Worm (Caenorhabditis elegans) whole organism, L4 larva: ENCODE measurements around the gene R09H10.5.

ENCODE experiments used
- D1046.2 ChIP-seq: fragments of 200-800 bp; sonication (Bioruptor generic); IDR thresholded peaks from 2 replicates; pipeline ENCODE4 v1.3.6; 2022; ENCODE audit warnings: missing genetic modification characterization, missing compliant biosample characterization
- F37D6.2 ChIP-seq: sonication (generic microtip); optimal IDR thresholded peaks from 2 replicates; lab custom pipeline; 2016; ENCODE audit warnings: mild to moderate bottlenecking, missing genetic modification characterization, missing compliant biosample characterization
- F44E2.7 ChIP-seq: fragments of 200-800 bp; sonication (Bioruptor generic); IDR thresholded peaks from 2 replicates; pipeline ENCODE4 v2.1.2; 2022; ENCODE audit warnings: missing genetic modification characterization, missing compliant biosample characterization
- ceh-28 ChIP-seq: fragments of 150-350 bp; optimal IDR thresholded peaks from 2 replicates; lab custom pipeline; 2014; ENCODE audit warnings: missing biosample characterization, missing genetic modification reagents, missing genetic modification characterization
- ceh-32 ChIP-seq: sonication (generic microtip); optimal IDR thresholded peaks from 2 replicates; lab custom pipeline; 2016; ENCODE audit warnings: mild to moderate bottlenecking, missing genetic modification characterization, missing compliant biosample characterization; ENCODE audit not compliant: poor library complexity
- ceh-44 ChIP-seq: fragments of 200-800 bp; sonication (Bioruptor generic); IDR thresholded peaks from 2 replicates; pipeline ENCODE4 v1.3.6; 2022; ENCODE audit warnings: missing genetic modification reagents, missing genetic modification characterization, missing compliant biosample characterization
- ces-1 ChIP-seq: fragments of 150-350 bp; sonication (generic microtip); optimal IDR thresholded peaks from 4 replicates; lab custom pipeline; 2014; ENCODE audit warnings: missing biosample characterization, missing genetic modification reagents, missing genetic modification characterization
- cey-2 ChIP-seq: sonication (generic microtip); optimal IDR thresholded peaks from 3 replicates; lab custom pipeline; 2017; ENCODE audit warnings: missing genetic modification characterization, mild to moderate bottlenecking, missing compliant biosample characterization, antibody characterized with exemption, borderline replicate concordance; ENCODE audit not compliant: insufficient read depth
- daf-12 ChIP-seq: fragments of 150-350 bp; optimal IDR thresholded peaks from 2 replicates; lab custom pipeline; 2014; ENCODE audit warnings: missing biosample characterization, missing genetic modification reagents, missing genetic modification characterization
- daf-16 ChIP-seq, 3 experiments: sonication (generic microtip); optimal IDR thresholded peaks; 2 replicates each; lab custom pipeline; 2016 to 2017; ENCODE audit warnings: missing genetic modification characterization in 3 of 3, missing genetic modification reagents in 3 of 3, mild to moderate bottlenecking in 2 of 3, missing compliant biosample characterization in 2 of 3, missing biosample characterization in 1 of 3, moderate library complexity in 1 of 3
- daf-19 ChIP-seq: fragments of 200-800 bp; sonication (Bioruptor generic); conservative IDR thresholded peaks from 2 replicates; pipeline ENCODE4 v1.3.6; 2022; ENCODE audit warnings: missing genetic modification characterization, missing compliant biosample characterization
- dmd-6 ChIP-seq: fragments of 200-800 bp; sonication (Bioruptor generic); IDR thresholded peaks from 2 replicates; pipeline ENCODE4 v1.3.6; 2022; ENCODE audit warnings: missing genetic modification reagents, missing genetic modification characterization, missing compliant biosample characterization
- dve-1 ChIP-seq: sonication (generic microtip); optimal IDR thresholded peaks from 2 replicates; lab custom pipeline; 2017; ENCODE audit warnings: antibody characterized with exemption, mild to moderate bottlenecking, missing genetic modification characterization, missing compliant biosample characterization; ENCODE audit not compliant: insufficient read depth
- fkh-10 ChIP-seq: fragments of 150-350 bp; optimal IDR thresholded peaks from 2 replicates; lab custom pipeline; 2014; ENCODE audit warnings: missing biosample characterization, missing genetic modification reagents, missing genetic modification characterization
- gei-8 ChIP-seq: fragments of 200-800 bp; sonication (Bioruptor generic); optimal IDR thresholded peaks from 2 replicates; lab custom pipeline; 2018; ENCODE audit warnings: mild to moderate bottlenecking, missing genetic modification characterization, missing compliant biosample characterization
- hlh-11 ChIP-seq: fragments of 200-800 bp; sonication (Bioruptor generic); optimal IDR thresholded peaks from 2 replicates; lab custom pipeline; 2018; ENCODE audit warnings: mild to moderate bottlenecking, missing genetic modification characterization, missing compliant biosample characterization
- jun-1 ChIP-seq: fragments of 150-350 bp; optimal IDR thresholded peaks from 2 replicates; lab custom pipeline; 2014; ENCODE audit warnings: missing biosample characterization, missing genetic modification reagents, missing genetic modification characterization
- lin-13 ChIP-seq: fragments of 150-350 bp; optimal IDR thresholded peaks from 2 replicates; lab custom pipeline; 2014; ENCODE audit warnings: missing biosample characterization, missing genetic modification reagents, missing genetic modification characterization
- lin-15B ChIP-seq: fragments of 150-350 bp; sonication (generic microtip); optimal IDR thresholded peaks from 3 replicates; lab custom pipeline; 2014; ENCODE audit warnings: missing biosample characterization, missing genetic modification characterization
- lir-3 ChIP-seq: sonication (generic microtip); optimal IDR thresholded peaks from 2 replicates; lab custom pipeline; 2016; ENCODE audit warnings: mild to moderate bottlenecking, missing genetic modification characterization, missing compliant biosample characterization
- mep-1 ChIP-seq: fragments of 150-350 bp; sonication (generic microtip); optimal IDR thresholded peaks from 3 replicates; lab custom pipeline; 2014; ENCODE audit warnings: missing biosample characterization, missing genetic modification characterization
- mxl-3 ChIP-seq: fragments of 200-800 bp; sonication (Bioruptor generic); optimal IDR thresholded peaks from 2 replicates; lab custom pipeline; 2018; ENCODE audit warnings: mild to moderate bottlenecking, missing genetic modification characterization, missing compliant biosample characterization
- nhr-111 ChIP-seq: fragments of 200-800 bp; sonication (Bioruptor generic); optimal IDR thresholded peaks from 2 replicates; lab custom pipeline; 2018; ENCODE audit warnings: mild to moderate bottlenecking, missing genetic modification characterization, missing compliant biosample characterization
- nhr-6 ChIP-seq: fragments of 150-350 bp; optimal IDR thresholded peaks from 2 replicates; lab custom pipeline; 2014; ENCODE audit warnings: missing biosample characterization, missing genetic modification characterization
- pha-4 ChIP-seq, 2 experiments: fragments of 150-350 bp in 1 of 2; fragments of 200-800 bp in 1 of 2; sonication (Bioruptor generic) in 1 of 2; IDR thresholded peaks in 1 of 2; optimal IDR thresholded peaks in 1 of 2; 2 replicates each; pipeline versions ENCODE4 v1.3.6 to Lab custom; 2014 to 2022; ENCODE audit warnings: missing genetic modification characterization in 2 of 2, missing genetic modification reagents in 2 of 2, missing biosample characterization in 1 of 2, missing compliant biosample characterization in 1 of 2
- saeg-2 ChIP-seq: fragments of 200-800 bp; sonication (Bioruptor generic); IDR thresholded peaks from 2 replicates; pipeline ENCODE4 v1.3.6; 2022; ENCODE audit warnings: missing genetic modification reagents, missing genetic modification characterization, missing compliant biosample characterization
- set-16 ChIP-seq: fragments of 200-800 bp; sonication (Bioruptor generic); IDR thresholded peaks from 2 replicates; pipeline ENCODE4 v1.3.6; 2022; ENCODE audit warnings: missing genetic modification reagents, missing genetic modification characterization, missing compliant biosample characterization
- snpc-4 ChIP-seq: fragments of 150-350 bp; optimal IDR thresholded peaks from 2 replicates; lab custom pipeline; 2014; ENCODE audit warnings: missing biosample characterization, missing genetic modification characterization
- spr-3 ChIP-seq: fragments of 200-800 bp; sonication (Bioruptor generic); optimal IDR thresholded peaks from 2 replicates; lab custom pipeline; 2018; ENCODE audit warnings: mild to moderate bottlenecking, missing genetic modification characterization, missing compliant biosample characterization
- tra-1 ChIP-seq: fragments of 200-800 bp; sonication (Bioruptor generic); IDR thresholded peaks from 2 replicates; pipeline ENCODE4 v1.3.6; 2022; ENCODE audit warnings: missing genetic modification reagents, missing genetic modification characterization, missing compliant biosample characterization
- unc-62 ChIP-seq, 3 experiments: fragments of 150-350 bp in 1 of 3; sonication (generic microtip); optimal IDR thresholded peaks in 2 of 3; peaks in 1 of 3; 1 replicate in 1 of 3; 2 replicates in 2 of 3; lab custom pipeline; 2014 to 2017; ENCODE audit warnings: missing biosample characterization in 3 of 3, missing genetic modification characterization in 3 of 3, missing genetic modification reagents in 3 of 3, missing genotype in 1 of 3
- ztf-11 ChIP-seq: fragments of 150-350 bp; optimal IDR thresholded peaks from 2 replicates; lab custom pipeline; 2014; ENCODE audit warnings: missing biosample characterization, missing genetic modification characterization

The R09H10.5 gene

ce11 chrIV:10593570-10593969 lies 35.1 kb downstream of the R09H10.5 start, which contains the start of gene C43F9.7:
TSS of gene C43F9.7 (minus strand) at chrIV:10593670.
- TF ChIP-seq ces-1 (GFP tag; lab: Kevin White, UChicago) (no peak), daf-16 (GFP tag; optimal IDR thresholded peaks at IDR 0.05; lab: Kevin White, UChicago) (no peak), daf-16 (tag; optimal IDR thresholded peaks at IDR 0.05; lab: Kevin White, UChicago) (no peak), fkh-10 (GFP tag; lab: Kevin White, UChicago) (no peak), spr-3 (GFP tag; lab: Kevin White, UChicago) (no peak), jun-1 (tag; lab: Kevin White, UChicago) (no peak), snpc-4 (tag; lab: Kevin White, UChicago) (no peak), cey-2 (tag; lab: Kevin White, UChicago) (no peak), lin-15B (tag; lab: Kevin White, UChicago) (no peak), ceh-44 (GFP tag; lab: Robert Waterston, UW) (no peak), D1046.2 (GFP tag; lab: Robert Waterston, UW) (no peak), hlh-11 (tag; lab: Kevin White, UChicago) (no peak), pha-4 (GFP tag; IDR thresholded peaks at IDR 0.05; lab: Robert Waterston, UW) (no peak), pha-4 (tag; optimal IDR thresholded peaks at IDR 0.05; lab: Kevin White, UChicago) (no peak), set-16 (GFP tag; lab: Robert Waterston, UW) (no peak), gei-8 (GFP tag; lab: Kevin White, UChicago) (no peak), daf-12 (tag; lab: Kevin White, UChicago) (no peak)

ce11 chrIV:10590649-10591048 lies 38.0 kb downstream of the R09H10.5 start, which contains the start of the genes C43F9.5 and nkb-2:
TSS of gene C43F9.5 (minus strand) at chrIV:10590749.
TSS of gene nkb-2 (plus strand) at chrIV:10590925.
- TF ChIP-seq daf-19 (no peak), lir-3 (tag; lab: Kevin White, UChicago) (no peak), unc-62 (GFP tag; optimal IDR thresholded peaks at IDR 0.05 in 1 of 2; lab: Kevin White, UChicago) (no peak), unc-62 (tag; optimal IDR thresholded peaks at IDR 0.05; lab: Kevin White, UChicago) (no peak), F44E2.7 (no peak), ceh-28 (tag; lab: Kevin White, UChicago) (no peak), mxl-3 (GFP tag; lab: Kevin White, UChicago) (no peak), nhr-111 (GFP tag; lab: Kevin White, UChicago) (no peak), F37D6.2 (tag; lab: Kevin White, UChicago) (no peak), ceh-32 (no peak), lin-13 (GFP tag; lab: Kevin White, UChicago) (no peak), pha-4 (GFP tag; IDR thresholded peaks at IDR 0.05; lab: Robert Waterston, UW) (no peak), pha-4 (tag; optimal IDR thresholded peaks at IDR 0.05; lab: Kevin White, UChicago) (no peak), ztf-11 (tag; lab: Kevin White, UChicago) (no peak), nhr-6 (tag; lab: Kevin White, UChicago) (no peak)
- TF ChIP-seq, all 104 proteins: peak for 0

ce11 chrIV:10589072-10589471 lies 39.6 kb downstream of the R09H10.5 start, which contains the start of gene C43F9.4:
TSS of gene C43F9.4 (minus strand) at chrIV:10589172.
- TF ChIP-seq dve-1 (tag; lab: Kevin White, UChicago): no peak
- TF ChIP-seq saeg-2 (GFP tag; lab: Robert Waterston, UW): no peak
- TF ChIP-seq dmd-6: no peak
- TF ChIP-seq spr-3 (GFP tag; lab: Kevin White, UChicago): no peak
- TF ChIP-seq tra-1: no peak
- no peak for TF ChIP-seq ces-1 (GFP tag; lab: Kevin White, UChicago)
- no peak for TF ChIP-seq F44E2.7
- TF ChIP-seq mep-1 (tag; lab: Kevin White, UChicago): no peak
- TF ChIP-seq, all 104 proteins: peak for 0

- TF ChIP-seq F44E2.7: no peak
Observed at ce11 chrIV:10584237-10584636, 44.4 kb downstream of the R09H10.5 start, which contains the start of gene oac-8. TSS of gene oac-8 (plus strand) at chrIV:10584537.
